Worm (Caenorhabditis elegans) whole organism, midembryonic: ENCODE results near the gene ssq-1.
"Not testable (repeated sequence)": the region's sequence is repeated elsewhere in the genome, so short reads cannot be mapped to it uniquely, and the experiment has no call there.

Experiments
- T22C8.4 ChIP-seq: fragments of 200-800 bp; sonication (Bioruptor generic); IDR thresholded peaks from 2 replicates; pipeline ENCODE4 v1.3.6; 2022; ENCODE audit warnings: missing genetic modification characterization, missing compliant biosample characterization
- cog-1 ChIP-seq: sonication (generic microtip); optimal IDR thresholded peaks from 2 replicates; lab custom pipeline; 2016; ENCODE audit warnings: missing genetic modification characterization, missing compliant biosample characterization
- flt-1 ChIP-seq: fragments of 200-800 bp; sonication (Bioruptor generic); IDR thresholded peaks from 2 replicates; pipeline ENCODE4 v1.3.6; 2022; ENCODE audit warnings: missing genetic modification characterization, missing compliant biosample characterization
- klf-2 ChIP-seq: fragments of 200-800 bp; sonication (Bioruptor generic); conservative IDR thresholded peaks from 2 replicates; pipeline ENCODE4 v1.3.6; 2022; ENCODE audit warnings: missing genetic modification reagents, missing genetic modification characterization, missing compliant biosample characterization
- med-1 ChIP-seq: sonication (generic microtip); optimal IDR thresholded peaks from 2 replicates; lab custom pipeline; 2017; ENCODE audit warnings: missing genetic modification characterization, mild to moderate bottlenecking, missing compliant biosample characterization, antibody characterized with exemption, missing genetic modification reagents; ENCODE audit not compliant: insufficient read depth
- ref-1 ChIP-seq: fragments of 200-800 bp; sonication (Bioruptor generic); conservative IDR thresholded peaks from 2 replicates; pipeline ENCODE4 v1.3.6; 2022; ENCODE audit warnings: missing genetic modification reagents, missing genetic modification characterization, missing compliant biosample characterization
- tab-1 ChIP-seq: fragments of 200-800 bp; sonication (Bioruptor generic); IDR thresholded peaks from 2 replicates; pipeline ENCODE4 v1.3.6; 2022; ENCODE audit warnings: missing genetic modification characterization, missing compliant biosample characterization
- ztf-23 ChIP-seq: fragments of 200-800 bp; sonication (Bioruptor generic); IDR thresholded peaks from 2 replicates; pipeline ENCODE4 v1.3.6; 2022; ENCODE audit warnings: missing genetic modification reagents, missing genetic modification characterization, missing compliant biosample characterization
- ztf-29 ChIP-seq: fragments of 200-800 bp; sonication (Bioruptor generic); IDR thresholded peaks from 2 replicates; pipeline ENCODE4 v1.3.6; 2022; ENCODE audit warnings: missing genetic modification reagents, missing genetic modification characterization, missing compliant biosample characterization

Gene ssq-1

ce11 chrIV:9893649-9894048 lies 41.3 kb downstream of the ssq-1 start, which contains the start of gene sss-1:
TSS of gene sss-1 (minus strand) at chrIV:9893749.
- TF ChIP-seq ztf-23; T22C8.4 (GFP tag; lab: Robert Waterston, UW); ref-1 (GFP tag; lab: Robert Waterston, UW): not testable (repeated sequence)

- not testable (repeated sequence) for TF ChIP-seq cog-1 (tag; lab: Kevin White, UChicago); T22C8.4 (GFP tag; lab: Robert Waterston, UW); ref-1 (GFP tag; lab: Robert Waterston, UW)
Measured at ce11 chrIV:9894331-9894730, 42.0 kb downstream of the ssq-1 start, which contains the start of gene msp-77. TSS of gene msp-77 (plus strand) at chrIV:9894631.

ce11 chrIV:9895088-9895487 lies 42.7 kb downstream of the ssq-1 start, which contains the start of gene ssp-32:
TSS of gene ssp-32 (plus strand) at chrIV:9895388.
- TF ChIP-seq klf-2 (no peak), tab-1 (GFP tag; lab: Robert Waterston, UW) (no peak), flt-1 (GFP tag; lab: Robert Waterston, UW) (no peak), ztf-23 (no peak), ref-1 (GFP tag; lab: Robert Waterston, UW) (no peak), T22C8.4 (GFP tag; lab: Robert Waterston, UW) (no peak), ztf-29 (GFP tag; lab: Robert Waterston, UW) (no peak), cog-1 (tag; lab: Kevin White, UChicago) (no peak), med-1 (GFP tag; lab: Kevin White, UChicago) (no peak)

ce11 chrIV:9898712-9899111 lies 46.4 kb downstream of the ssq-1 start, which contains the start of gene tbc-3:
TSS of gene tbc-3 (plus strand) at chrIV:9899012.
- TF ChIP-seq ref-1 (GFP tag; lab: Robert Waterston, UW) (no peak), ztf-29 (GFP tag; lab: Robert Waterston, UW) (no peak), med-1 (GFP tag; lab: Kevin White, UChicago) (no peak), flt-1 (GFP tag; lab: Robert Waterston, UW) (no peak), ztf-23 (no peak), cog-1 (tag; lab: Kevin White, UChicago) (no peak), klf-2 (no peak), tab-1 (GFP tag; lab: Robert Waterston, UW) (no peak), T22C8.4 (GFP tag; lab: Robert Waterston, UW) (no peak)

ce11 chrIV:9899227-9899626 lies 46.9 kb downstream of the ssq-1 start:
- TF ChIP-seq klf-2 = no peak
- TF ChIP-seq cog-1 (tag; lab: Kevin White, UChicago) = no peak
- no peak for TF ChIP-seq flt-1 (GFP tag; lab: Robert Waterston, UW)
- TF ChIP-seq ztf-23 = no peak
- no peak for TF ChIP-seq ztf-29 (GFP tag; lab: Robert Waterston, UW)
- no peak for TF ChIP-seq ref-1 (GFP tag; lab: Robert Waterston, UW)
- TF ChIP-seq tab-1 (GFP tag; lab: Robert Waterston, UW) = no peak
